Fruit fly (Drosophila melanogaster) whole organism, embryonic: ENCODE results near the gene CG31495.
A peak's percentile ranks its signal among the peaks of the same experiment; 100 is the strongest.

Experiments used
- Awh ChIP-seq: fragments of 200-800 bp; sonication (Bioruptor generic); IDR thresholded peaks from 2 replicates; pipeline ENCODE4, ENCODE4 v1.3.6; 2022; ENCODE audit warnings: missing biosample characterization, missing genetic modification characterization
- B-H2 ChIP-seq: fragments of 200-800 bp; sonication (Bioruptor generic); optimal IDR thresholded peaks from 2 replicates; lab custom pipeline; 2018; ENCODE audit warnings: missing biosample characterization, mild to moderate bottlenecking, missing genetic modification characterization
- C15 ChIP-seq: fragments of 200-800 bp; sonication (Bioruptor generic); IDR thresholded peaks from 3 replicates; pipeline ENCODE4 v1.3.6; 2022; ENCODE audit warnings: missing biosample characterization, missing genetic modification characterization
- CG11085 ChIP-seq: fragments of 200-800 bp; sonication (Bioruptor generic); IDR thresholded peaks from 2 replicates; pipeline ENCODE4 v1.3.6; 2022; ENCODE audit warnings: missing biosample characterization, missing genetic modification characterization
- CG1233 ChIP-seq: fragments of 200-800 bp; sonication (Bioruptor generic); optimal IDR thresholded peaks from 4 replicates; lab custom pipeline; 2018; ENCODE audit warnings: missing biosample characterization, mild to moderate bottlenecking, missing genetic modification characterization
- CG14667 ChIP-seq: fragments of 200-800 bp; sonication (Bioruptor generic); IDR thresholded peaks from 2 replicates; pipeline ENCODE4 v1.3.6; 2022; ENCODE audit warnings: missing biosample characterization, missing genetic modification characterization
- CG16779 ChIP-seq: fragments of 200-800 bp; sonication (Bioruptor generic); IDR thresholded peaks from 2 replicates; pipeline ENCODE4 v1.3.6; 2022; ENCODE audit warnings: missing biosample characterization, missing genetic modification characterization
- CG16863 ChIP-seq: fragments of 200-800 bp; sonication (Bioruptor generic); optimal IDR thresholded peaks from 3 replicates; lab custom pipeline; 2016; ENCODE audit warnings: missing biosample characterization, missing genetic modification characterization
- CG17568 ChIP-seq: fragments of 200-800 bp; sonication (Bioruptor generic); optimal IDR thresholded peaks from 2 replicates; lab custom pipeline; 2018; ENCODE audit warnings: missing biosample characterization, mild to moderate bottlenecking, missing genetic modification characterization, moderate library complexity
- CG2129 ChIP-seq: fragments of 200-800 bp; sonication (Bioruptor generic); IDR thresholded peaks from 2 replicates; pipeline ENCODE4 v1.3.6; 2022; ENCODE audit warnings: missing biosample characterization, missing genetic modification characterization; ENCODE audit not compliant: partially characterized antibody
- CG31441 ChIP-seq: fragments of 200-800 bp; sonication (Bioruptor generic); IDR thresholded peaks from 2 replicates; pipeline ENCODE4 v1.3.6; 2022; ENCODE audit warnings: missing biosample characterization, missing genetic modification characterization
- CG34422 ChIP-seq: fragments of 200-800 bp; sonication (Bioruptor generic); IDR thresholded peaks from 3 replicates; pipeline ENCODE4 v1.3.6; 2022; ENCODE audit warnings: missing biosample characterization, missing genetic modification characterization
- CG4820 ChIP-seq: fragments of 200-800 bp; sonication (Bioruptor generic); optimal IDR thresholded peaks from 3 replicates; lab custom pipeline; 2016; ENCODE audit warnings: missing biosample characterization, missing genetic modification characterization
- CG6765 ChIP-seq: fragments of 200-800 bp; sonication (Bioruptor generic); optimal IDR thresholded peaks from 3 replicates; lab custom pipeline; 2017; ENCODE audit warnings: missing biosample characterization, mild to moderate bottlenecking, missing genetic modification characterization
- CG7928 ChIP-seq: fragments of 200-800 bp; sonication (Bioruptor generic); optimal IDR thresholded peaks from 2 replicates; lab custom pipeline; 2017; ENCODE audit warnings: missing biosample characterization, mild to moderate bottlenecking, missing genetic modification characterization
- CG8359 ChIP-seq: fragments of 200-800 bp; sonication (Bioruptor generic); optimal IDR thresholded peaks from 2 replicates; lab custom pipeline; 2017; ENCODE audit warnings: missing biosample characterization, mild to moderate bottlenecking, missing genetic modification characterization, borderline replicate concordance
- CG9876 ChIP-seq: fragments of 200-800 bp; sonication (Bioruptor generic); optimal IDR thresholded peaks from 2 replicates; lab custom pipeline; 2016; ENCODE audit warnings: missing biosample characterization, missing genetic modification characterization
- D19B ChIP-seq: fragments of 200-800 bp; sonication (Bioruptor generic); optimal IDR thresholded peaks from 2 replicates; lab custom pipeline; 2017; ENCODE audit warnings: missing biosample characterization, mild to moderate bottlenecking, missing genetic modification characterization
- Dfd ChIP-seq, 2 experiments: fragments of >200 bp; optimal IDR thresholded peaks; 2 replicates each; lab custom pipeline; 2017; ENCODE audit warnings: missing biosample characterization in 2 of 2, missing genetic modification characterization in 2 of 2
- Fer3 ChIP-seq: fragments of 200-800 bp; sonication (Bioruptor generic); optimal IDR thresholded peaks from 2 replicates; lab custom pipeline; 2018; ENCODE audit warnings: missing biosample characterization, mild to moderate bottlenecking, missing genetic modification characterization, moderate library complexity
- HLH4C ChIP-seq: fragments of 200-800 bp; sonication (Bioruptor generic); IDR thresholded peaks from 3 replicates; pipeline ENCODE4 v1.3.6; 2022; ENCODE audit warnings: missing biosample characterization, missing genetic modification characterization; ENCODE audit not compliant: partially characterized antibody
- HLH54F ChIP-seq: fragments of 200-800 bp; sonication (Bioruptor generic); optimal IDR thresholded peaks from 3 replicates; lab custom pipeline; 2016; ENCODE audit warnings: missing biosample characterization, missing genetic modification characterization
- Hr3 ChIP-seq: fragments of 200-800 bp; sonication (Bioruptor generic); optimal IDR thresholded peaks from 3 replicates; lab custom pipeline; 2016; ENCODE audit warnings: missing biosample characterization, missing genetic modification characterization
- Hr39 ChIP-seq: fragments of >200 bp; optimal IDR thresholded peaks from 2 replicates; lab custom pipeline; 2017
- Kr ChIP-seq: fragments of 200-800 bp; sonication (Bioruptor generic); optimal IDR thresholded peaks from 2 replicates; lab custom pipeline; 2017; ENCODE audit warnings: missing biosample characterization, mild to moderate bottlenecking, missing genetic modification characterization
- Mad ChIP-seq: fragments of 200-800 bp; sonication (Bioruptor generic); optimal IDR thresholded peaks from 2 replicates; lab custom pipeline; 2016; ENCODE audit warnings: missing biosample characterization, missing genetic modification characterization
- Ptx1 ChIP-seq: fragments of 200-800 bp; sonication (Bioruptor generic); IDR thresholded peaks from 2 replicates; pipeline ENCODE4 v1.3.6; 2022; ENCODE audit warnings: missing biosample characterization, missing genetic modification characterization
- Sox100B ChIP-seq: fragments of 200-800 bp; sonication (Bioruptor generic); optimal IDR thresholded peaks from 3 replicates; lab custom pipeline; 2018; ENCODE audit warnings: missing biosample characterization, mild to moderate bottlenecking, missing genetic modification characterization
- Ssrp ChIP-seq: fragments of 200-800 bp; sonication (Bioruptor generic); optimal IDR thresholded peaks from 2 replicates; lab custom pipeline; 2018; ENCODE audit warnings: missing biosample characterization, mild to moderate bottlenecking, missing genetic modification characterization, moderate library complexity
- Trl ChIP-seq, 3 experiments: fragments of >200 bp in 2 of 3; fragments of 200-800 bp in 1 of 3; sonication (Bioruptor generic) in 1 of 3; optimal IDR thresholded peaks; 2 replicates in 1 of 3; 3 replicates in 2 of 3; lab custom pipeline; 2016 to 2017; ENCODE audit warnings: missing biosample characterization in 1 of 3, missing genetic modification characterization in 1 of 3
- cato ChIP-seq: fragments of 200-800 bp; sonication (Bioruptor generic); optimal IDR thresholded peaks from 2 replicates; lab custom pipeline; 2016; ENCODE audit warnings: missing biosample characterization, missing genetic modification characterization, borderline replicate concordance
- chif ChIP-seq, 2 experiments: fragments of 200-800 bp; sonication (Bioruptor generic); optimal IDR thresholded peaks; 3 replicates each; lab custom pipeline; 2016; ENCODE audit warnings: missing biosample characterization in 2 of 2, missing genetic modification characterization in 2 of 2
- chinmo ChIP-seq: fragments of 200-800 bp; sonication (Bioruptor generic); IDR thresholded peaks from 4 replicates; pipeline ENCODE4 v1.3.6; 2022; ENCODE audit warnings: missing biosample characterization, missing genetic modification characterization; ENCODE audit not compliant: partially characterized antibody
- crc ChIP-seq: fragments of 200-800 bp; sonication (Bioruptor generic); optimal IDR thresholded peaks from 2 replicates; lab custom pipeline; 2016; ENCODE audit warnings: missing biosample characterization, missing genetic modification characterization
- da ChIP-seq: fragments of 200-800 bp; sonication (Bioruptor generic); optimal IDR thresholded peaks from 2 replicates; lab custom pipeline; 2016; ENCODE audit warnings: missing biosample characterization, missing genetic modification characterization
- emc ChIP-seq: fragments of 200-800 bp; sonication (Bioruptor generic); optimal IDR thresholded peaks from 2 replicates; lab custom pipeline; 2016; ENCODE audit warnings: missing biosample characterization, missing genetic modification characterization
- ems ChIP-seq: fragments of 200-800 bp; sonication (Bioruptor generic); optimal IDR thresholded peaks from 3 replicates; lab custom pipeline; 2016; ENCODE audit warnings: missing biosample characterization, missing genetic modification characterization
- ewg ChIP-seq: fragments of 200-800 bp; sonication (Bioruptor generic); optimal IDR thresholded peaks from 3 replicates; lab custom pipeline; 2017; ENCODE audit warnings: mild to moderate bottlenecking, missing biosample characterization, missing genetic modification reagents, missing genetic modification characterization
- fd102C ChIP-seq: fragments of 200-800 bp; sonication (Bioruptor generic); optimal IDR thresholded peaks from 2 replicates; lab custom pipeline; 2018; ENCODE audit warnings: missing biosample characterization, mild to moderate bottlenecking, missing genetic modification characterization, moderate library complexity
- fru ChIP-seq: fragments of >200 bp; optimal IDR thresholded peaks from 2 replicates; lab custom pipeline; 2017
- knrl ChIP-seq: fragments of 200-800 bp; sonication (Bioruptor generic); IDR thresholded peaks from 3 replicates; pipeline ENCODE4 v1.3.6; 2022; ENCODE audit warnings: missing biosample characterization, missing genetic modification characterization; ENCODE audit not compliant: partially characterized antibody
- lbe ChIP-seq: fragments of 200-800 bp; sonication (Bioruptor generic); optimal IDR thresholded peaks from 2 replicates; lab custom pipeline; 2016; ENCODE audit warnings: missing biosample characterization, mild to moderate bottlenecking, missing genetic modification characterization
- lov ChIP-seq, 2 experiments: fragments of 200-800 bp in 1 of 2; fragments of >200 bp in 1 of 2; sonication (Bioruptor generic) in 1 of 2; IDR thresholded peaks in 1 of 2; optimal IDR thresholded peaks in 1 of 2; 2 replicates in 1 of 2; 3 replicates in 1 of 2; pipeline versions ENCODE4 v1.3.6 to Lab custom; 2017 to 2022; ENCODE audit warnings: missing biosample characterization in 1 of 2, missing genetic modification characterization in 1 of 2
- mirr ChIP-seq: fragments of 200-800 bp; sonication (Bioruptor generic); optimal IDR thresholded peaks from 3 replicates; lab custom pipeline; 2018; ENCODE audit warnings: missing biosample characterization, mild to moderate bottlenecking, missing genetic modification characterization
- onecut ChIP-seq: fragments of 200-800 bp; sonication (Bioruptor generic); IDR thresholded peaks from 2 replicates; pipeline ENCODE4 v1.3.6; 2022; ENCODE audit warnings: missing biosample characterization, missing genetic modification characterization
- unpg ChIP-seq: fragments of 200-800 bp; sonication (Bioruptor generic); optimal IDR thresholded peaks from 3 replicates; lab custom pipeline; 2018; ENCODE audit warnings: missing biosample characterization, mild to moderate bottlenecking, missing genetic modification characterization, moderate library complexity
- vvl ChIP-seq: fragments of 200-800 bp; sonication (Bioruptor generic); IDR thresholded peaks from 2 replicates; pipeline ENCODE4 v1.3.6; 2022; ENCODE audit warnings: missing biosample characterization, missing genetic modification characterization
- wor ChIP-seq: fragments of 200-800 bp; sonication (Bioruptor generic); IDR thresholded peaks from 2 replicates; pipeline ENCODE4 v1.3.6; 2022; ENCODE audit warnings: missing biosample characterization, missing genetic modification characterization
- zen ChIP-seq: fragments of 200-800 bp; sonication (Bioruptor generic); optimal IDR thresholded peaks from 3 replicates; lab custom pipeline; 2018; ENCODE audit warnings: missing biosample characterization, mild to moderate bottlenecking, missing genetic modification characterization, moderate library complexity

CG31495 gene

DNA sequence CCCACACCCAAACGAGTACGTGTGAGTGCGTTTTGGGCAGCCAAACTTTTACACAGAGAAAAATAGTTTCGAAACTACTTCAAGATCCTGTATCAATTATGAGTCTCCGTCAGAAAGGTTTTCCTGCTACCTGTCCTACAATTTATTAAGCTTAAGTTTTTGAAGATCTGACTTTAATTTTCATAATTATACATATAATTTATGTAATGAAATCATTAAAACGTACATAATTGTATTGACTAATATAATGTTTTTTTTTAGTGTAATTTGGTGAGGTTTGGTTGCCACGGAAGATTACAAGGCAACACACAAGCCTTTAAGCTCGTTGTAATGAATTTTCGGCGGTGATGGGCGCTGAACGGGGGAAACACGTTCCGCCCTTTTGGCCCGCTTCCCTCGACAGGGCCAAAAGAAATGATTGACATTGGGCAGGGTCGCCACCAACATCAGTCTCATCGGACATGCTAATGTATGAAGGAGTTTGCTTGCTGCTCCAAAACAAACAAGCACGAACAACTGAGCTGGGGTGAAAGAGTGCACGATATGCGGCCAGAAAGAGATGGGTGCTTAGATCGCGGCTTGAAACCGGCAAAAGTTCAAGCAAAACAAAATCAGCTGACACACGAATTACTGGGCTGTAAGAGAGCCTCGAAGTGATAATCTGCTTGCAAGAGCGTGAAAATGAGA is 45.6 kb downstream of the CG31495 start (continued):
- no peak for TF ChIP-seq Kr (GFP tag; lab: Kevin White, UChicago)
- no peak for TF ChIP-seq emc (GFP tag; lab: Kevin White, UChicago)
- TF ChIP-seq Trl (optimal IDR thresholded peaks at IDR 0.05; lab: Kevin White, UChicago), result no peak
- no peak for TF ChIP-seq Trl (GFP tag; optimal IDR thresholded peaks at IDR 0.05; lab: Kevin White, UChicago)
- peak; percentile 26 for TF ChIP-seq Mad (GFP tag; lab: Kevin White, UChicago)
- no peak for TF ChIP-seq Dfd (GFP tag; optimal IDR thresholded peaks at IDR 0.05; lab: Kevin White, UChicago)
- no peak for TF ChIP-seq B-H2 (GFP tag; lab: Kevin White, UChicago)
- TF ChIP-seq CG14667 (GFP tag; lab: Robert Waterston, UW), result peak; percentile 42; the same call in 1 of the 2 replicates
- no peak for TF ChIP-seq CG6765 (GFP tag; lab: Kevin White, UChicago)
- TF ChIP-seq Hr3 (GFP tag; lab: Kevin White, UChicago), result peak; percentile 63
- no peak for TF ChIP-seq CG16779 (GFP tag; lab: Robert Waterston, UW)
- peak in 1 of 2 experiments; percentile 5 for TF ChIP-seq chif (GFP tag; optimal IDR thresholded peaks at IDR 0.05; lab: Kevin White, UChicago)
- TF ChIP-seq CG11085, result no peak
- TF ChIP-seq unpg (GFP tag; lab: Kevin White, UChicago), result peak; percentile 83
- TF ChIP-seq CG34422 (GFP tag; lab: Robert Waterston, UW), result peak; percentile 42; the same call in 2 of the 3 replicates
- TF ChIP-seq chinmo (GFP tag; lab: Robert Waterston, UW), result no peak
- TF ChIP-seq Awh (GFP tag; lab: Robert Waterston, UW), result peak; percentile 34; the same call in 1 of the 2 replicates
- TF ChIP-seq da, result no peak
- peak; percentile 77 for TF ChIP-seq Ptx1 (GFP tag; lab: Robert Waterston, UW)
- TF ChIP-seq CG17568 (GFP tag; lab: Kevin White, UChicago), result peak; percentile 53
- peak; percentile 61 for TF ChIP-seq onecut (GFP tag; lab: Robert Waterston, UW)
- no peak for TF ChIP-seq CG7928 (GFP tag; lab: Kevin White, UChicago)
- TF ChIP-seq ewg, result peak; percentile 75
- TF ChIP-seq CG1233 (GFP tag; lab: Kevin White, UChicago), result peak; percentile 53
- no peak for TF ChIP-seq Hr39
- TF ChIP-seq Fer3, result peak; percentile 12
- TF ChIP-seq fru (lab: Kevin White, UChicago), result no peak
- no peak for TF ChIP-seq mirr (GFP tag; lab: Kevin White, UChicago)
- TF ChIP-seq lov (optimal IDR thresholded peaks at IDR 0.05; lab: Kevin White, UChicago), result no peak
- no peak for TF ChIP-seq lov (GFP tag; IDR thresholded peaks at IDR 0.05; lab: Robert Waterston, UW)
- no peak for TF ChIP-seq HLH54F (GFP tag; lab: Kevin White, UChicago)
- no peak for TF ChIP-seq ems (GFP tag; lab: Kevin White, UChicago)
- TF ChIP-seq vvl (GFP tag; lab: Robert Waterston, UW), result peak; percentile 80
- TF ChIP-seq wor (GFP tag; lab: Robert Waterston, UW), result peak; percentile 44; the same call in 1 of the 2 replicates
- no peak for TF ChIP-seq lbe (GFP tag; lab: Kevin White, UChicago)
- peak; percentile 27 for TF ChIP-seq CG8359 (GFP tag; lab: Kevin White, UChicago)
- TF ChIP-seq cato, result peak; percentile 56
- peak; percentile 57; the same call in 1 of the 2 replicates for TF ChIP-seq CG31441 (GFP tag; lab: Robert Waterston, UW)
- TF ChIP-seq CG16863, result no peak
- no peak for TF ChIP-seq knrl (GFP tag; lab: Robert Waterston, UW)
- TF ChIP-seq Ssrp (tag; lab: Kevin White, UChicago), result peak; percentile 79
- no peak for TF ChIP-seq CG2129 (GFP tag; lab: Robert Waterston, UW)
- no peak for TF ChIP-seq zen (tag; lab: Kevin White, UChicago)
- TF ChIP-seq crc (GFP tag; lab: Kevin White, UChicago), result no peak
- no peak for TF ChIP-seq D19B (GFP tag; lab: Kevin White, UChicago)
- no peak for TF ChIP-seq C15 (GFP tag; lab: Robert Waterston, UW)
- TF ChIP-seq CG4820 (GFP tag; lab: Kevin White, UChicago), result peak; percentile 58
- TF ChIP-seq fd102C, result no peak
- TF ChIP-seq Sox100B (GFP tag; lab: Kevin White, UChicago), result peak; percentile 69
- no peak for TF ChIP-seq CG9876 (GFP tag; lab: Kevin White, UChicago)
- TF ChIP-seq HLH4C (GFP tag; lab: Robert Waterston, UW), result no peak
